Worm (Caenorhabditis elegans): ENCODE measurements around the gene scvp-1.

ce11 chrV:10925658-10926057 is 5.4 kb downstream of the scvp-1 start:
- TF ChIP-seq nhr-12 (tag; optimal IDR thresholded peaks at IDR 0.05) (no peak), aly-2 (tag; optimal IDR thresholded peaks at IDR 0.05) (no peak), pha-4 (tag; optimal IDR thresholded peaks at IDR 0.05) (no peak), nhr-43 (tag; optimal IDR thresholded peaks at IDR 0.05; ENCODE audit: poor library complexity, severe bottlenecking) (no peak), snpc-4 (tag; optimal IDR thresholded peaks at IDR 0.05) (no peak), nhr-11 (tag; optimal IDR thresholded peaks at IDR 0.05) (no peak), fkh-10 (GFP tag; optimal IDR thresholded peaks at IDR 0.05) (no peak), unc-62 (GFP tag; optimal IDR thresholded peaks at IDR 0.05) (no peak), lin-39 (tag; optimal IDR thresholded peaks at IDR 0.05) (no peak), nfya-1 (tag; optimal IDR thresholded peaks at IDR 0.05; ENCODE audit: insufficient read depth) (no peak), egl-27 (tag; optimal IDR thresholded peaks at IDR 0.05) (no peak), egl-5 (tag; optimal IDR thresholded peaks at IDR 0.05) (no peak), ceh-82 (tag; optimal IDR thresholded peaks at IDR 0.05) (no peak)

Data from whole organism, L3 larva.